Worm (Caenorhabditis elegans): Measurements from ENCODE around the gene F59B10.5.

Gene F59B10.5

DNA sequence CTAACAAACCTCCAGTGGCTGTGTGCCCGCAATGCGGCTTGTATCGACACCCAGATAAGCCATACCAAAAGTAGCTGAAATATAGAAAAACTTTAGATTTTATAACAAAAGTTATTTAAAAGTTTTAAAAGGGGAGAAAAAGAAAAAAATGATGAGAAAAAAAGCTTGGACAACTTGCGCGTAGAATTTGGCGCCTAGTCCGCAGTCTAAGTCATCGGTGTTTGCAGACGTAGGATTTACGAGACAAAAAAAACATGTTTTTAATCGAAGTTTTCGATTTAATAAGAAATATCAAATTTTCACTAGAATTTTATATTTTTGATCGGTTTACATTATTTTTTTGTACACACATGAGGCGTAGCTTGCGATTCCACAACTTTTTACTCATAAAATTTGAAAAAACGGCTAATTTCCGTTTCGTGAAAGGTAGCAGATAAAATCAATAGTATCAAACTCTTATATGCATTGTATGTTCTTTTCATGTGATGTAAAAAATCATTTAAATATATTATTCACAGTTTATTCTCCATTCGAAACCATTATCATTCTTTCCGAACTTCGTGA lies 18.5 kb upstream of the F59B10.5 start, which contains the start of gene pro-1:
Gene pro-1, minus strand, starts transcription at position 74 of the 564 bp plus-strand sequence.
- TF ChIP-seq nhr-25 (tag; optimal IDR thresholded peaks at IDR 0.05) (peak; percentile 62), nfya-1 (tag; optimal IDR thresholded peaks at IDR 0.05; ENCODE audit: insufficient read depth) (peak; percentile 66), mdl-1 (tag; optimal IDR thresholded peaks at IDR 0.05) (no peak), ztf-4 (tag; optimal IDR thresholded peaks at IDR 0.05) (peak; percentile 78), fos-1 (tag; optimal IDR thresholded peaks at IDR 0.05) (no peak), nhr-43 (tag; optimal IDR thresholded peaks at IDR 0.05; ENCODE audit: poor library complexity, severe bottlenecking) (peak; percentile 79), pqm-1 (tag; optimal IDR thresholded peaks at IDR 0.05) (peak; percentile 51), ceh-28 (tag; optimal IDR thresholded peaks at IDR 0.05) (peak; percentile 34), nhr-67 (tag; optimal IDR thresholded peaks at IDR 0.05) (no peak), ama-1 (optimal IDR thresholded peaks at IDR 0.05) (peak; percentile 97), lin-15B (tag; optimal IDR thresholded peaks at IDR 0.05) (peak; percentile 42), ZK546.5 (tag; optimal IDR thresholded peaks at IDR 0.05) (peak; percentile 23), skn-1 (tag; optimal IDR thresholded peaks at IDR 0.05) (peak; percentile 74), hmg-11 (tag; optimal IDR thresholded peaks at IDR 0.05) (peak; percentile 4), aly-2 (tag; optimal IDR thresholded peaks at IDR 0.05) (peak; percentile 32), elt-2 (tag; optimal IDR thresholded peaks at IDR 0.05) (peak; percentile 56), tbx-2 (tag; optimal IDR thresholded peaks at IDR 0.05) (peak; percentile 60), R02D3.7 (tag; optimal IDR thresholded peaks at IDR 0.05) (peak; percentile 96), nhr-23 (tag; optimal IDR thresholded peaks at IDR 0.05) (peak; percentile 79), lsy-12 (tag; optimal IDR thresholded peaks at IDR 0.05) (peak; percentile 95), pha-4 (tag; optimal IDR thresholded peaks at IDR 0.05) (peak; percentile 91), nhr-28 (tag; optimal IDR thresholded peaks at IDR 0.05) (peak; percentile 29), jun-1 (tag; optimal IDR thresholded peaks at IDR 0.05) (peak; percentile 57), nhr-237 (tag; optimal IDR thresholded peaks at IDR 0.05) (no peak), lin-39 (tag; optimal IDR thresholded peaks at IDR 0.05) (peak; percentile 62), fkh-2 (tag; optimal IDR thresholded peaks at IDR 0.05) (no peak), sea-2 (GFP tag; optimal IDR thresholded peaks at IDR 0.05) (no peak), unc-62 (GFP tag; optimal IDR thresholded peaks at IDR 0.05) (no peak), ceh-82 (tag; optimal IDR thresholded peaks at IDR 0.05) (no peak)

DNA sequence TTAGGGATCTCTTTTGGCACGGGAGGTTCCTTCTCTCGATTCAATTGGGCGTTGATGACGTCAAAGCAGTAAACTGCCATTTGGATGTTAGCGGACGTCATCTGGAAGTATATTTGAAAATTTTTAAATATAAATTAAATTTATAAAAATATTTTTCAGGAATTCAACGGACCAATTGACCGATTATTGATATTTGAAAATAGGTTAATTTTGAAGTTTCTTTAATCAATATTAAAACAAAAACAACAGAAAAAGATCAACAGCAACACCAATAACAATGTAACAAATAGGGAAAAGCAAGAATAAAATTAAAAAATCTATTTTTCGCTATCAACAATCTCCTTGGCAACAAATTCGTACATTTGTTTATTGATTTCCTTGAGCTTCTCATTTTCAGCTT lies 15.7 kb upstream of the F59B10.5 start, which contains the start of gene R166.3:
Gene R166.3, minus strand, starts transcription at position 101 of the 400 bp plus-strand sequence.
- TF ChIP-seq ceh-9 (tag; optimal IDR thresholded peaks at IDR 0.05) = no peak
- no peak for TF ChIP-seq unc-39 (tag; optimal IDR thresholded peaks at IDR 0.05)
- no peak for TF ChIP-seq eor-1 (tag; optimal IDR thresholded peaks at IDR 0.05)
- no peak for TF ChIP-seq nhr-77 (tag; optimal IDR thresholded peaks at IDR 0.05)
- no peak for TF ChIP-seq elt-1 (tag; optimal IDR thresholded peaks at IDR 0.05)
- no peak for TF ChIP-seq elt-3 (tag; optimal IDR thresholded peaks at IDR 0.05)
- no peak for TF ChIP-seq lin-39 (tag; optimal IDR thresholded peaks at IDR 0.05)
- no peak for TF ChIP-seq nfya-1 (tag; optimal IDR thresholded peaks at IDR 0.05; ENCODE audit: insufficient read depth)
- TF ChIP-seq zag-1 (tag; optimal IDR thresholded peaks at IDR 0.05) = no peak
- no peak for TF ChIP-seq egl-5 (tag; optimal IDR thresholded peaks at IDR 0.05)
- TF ChIP-seq hmg-11 (tag; optimal IDR thresholded peaks at IDR 0.05) = no peak
- TF ChIP-seq jun-1 (tag; optimal IDR thresholded peaks at IDR 0.05) = no peak
- TF ChIP-seq nhr-67 (tag; optimal IDR thresholded peaks at IDR 0.05) = no peak

DNA sequence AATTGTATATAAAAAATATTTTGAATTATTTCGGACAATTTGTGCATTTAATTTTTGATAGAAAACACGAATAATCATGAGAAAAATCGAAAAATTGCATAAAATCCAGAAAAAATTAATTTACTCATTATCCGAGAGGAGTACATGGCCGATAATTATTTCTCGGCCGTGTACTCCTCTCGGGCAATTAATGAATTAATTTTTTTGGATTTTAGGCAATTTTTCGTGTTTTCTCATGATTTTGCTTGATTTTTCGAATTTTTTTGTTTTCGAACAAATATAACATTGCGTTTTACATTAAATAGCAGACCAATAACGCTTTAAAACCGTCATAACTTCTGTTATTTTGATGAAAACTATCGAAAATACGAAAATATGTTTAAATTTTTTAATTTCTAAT lies 14.5 kb upstream of the F59B10.5 start:
- TF ChIP-seq ama-1 (optimal IDR thresholded peaks at IDR 0.05) (no peak), nhr-43 (tag; optimal IDR thresholded peaks at IDR 0.05; ENCODE audit: poor library complexity, severe bottlenecking) (peak; percentile 79), lsy-12 (tag; optimal IDR thresholded peaks at IDR 0.05) (peak; percentile 51), fkh-2 (tag; optimal IDR thresholded peaks at IDR 0.05) (no peak), nhr-237 (tag; optimal IDR thresholded peaks at IDR 0.05) (no peak), elt-2 (tag; optimal IDR thresholded peaks at IDR 0.05) (peak; percentile 28), eor-1 (tag; optimal IDR thresholded peaks at IDR 0.05) (no peak), pha-4 (tag; optimal IDR thresholded peaks at IDR 0.05) (peak; percentile 61), sea-2 (GFP tag; optimal IDR thresholded peaks at IDR 0.05) (no peak), nhr-12 (tag; optimal IDR thresholded peaks at IDR 0.05) (no peak), nhr-11 (tag; optimal IDR thresholded peaks at IDR 0.05) (no peak), nhr-23 (tag; optimal IDR thresholded peaks at IDR 0.05) (peak; percentile 64), hmg-11 (tag; optimal IDR thresholded peaks at IDR 0.05) (peak; percentile 30), egl-5 (tag; optimal IDR thresholded peaks at IDR 0.05) (peak; percentile 16), R02D3.7 (tag; optimal IDR thresholded peaks at IDR 0.05) (peak; percentile 14), lin-15B (tag; optimal IDR thresholded peaks at IDR 0.05) (peak; percentile 39), unc-62 (GFP tag; optimal IDR thresholded peaks at IDR 0.05) (no peak), aly-2 (tag; optimal IDR thresholded peaks at IDR 0.05) (no peak), mdl-1 (tag; optimal IDR thresholded peaks at IDR 0.05) (no peak), nfya-1 (tag; optimal IDR thresholded peaks at IDR 0.05; ENCODE audit: insufficient read depth) (peak; percentile 50), daf-12 (tag; optimal IDR thresholded peaks at IDR 0.05) (no peak), fos-1 (tag; optimal IDR thresholded peaks at IDR 0.05) (no peak), ceh-28 (tag; optimal IDR thresholded peaks at IDR 0.05) (no peak), skn-1 (tag; optimal IDR thresholded peaks at IDR 0.05) (no peak), tbx-2 (tag; optimal IDR thresholded peaks at IDR 0.05) (no peak), ceh-9 (tag; optimal IDR thresholded peaks at IDR 0.05) (no peak)

Data from whole organism, L3 larva.